Worm (Caenorhabditis elegans) whole organism, L2 larva: ENCODE results near the gene Y62H9A.14.
A peak's percentile ranks its signal among the peaks of the same experiment; 100 is the strongest.

Source experiments
- C34F6.9 ChIP-seq: fragments of 150-350 bp; optimal IDR thresholded peaks from 2 replicates; lab custom pipeline; 2014; ENCODE audit warnings: missing biosample characterization, missing genetic modification characterization
- F13H6.1 ChIP-seq: sonication (generic microtip); optimal IDR thresholded peaks from 2 replicates; lab custom pipeline; 2016; ENCODE audit warnings: missing genetic modification characterization, missing compliant biosample characterization
- R02D3.7 ChIP-seq: fragments of 150-350 bp; optimal IDR thresholded peaks from 2 replicates; lab custom pipeline; 2014; ENCODE audit warnings: missing biosample characterization, missing genetic modification characterization
- Y55F3AM.14 ChIP-seq: fragments of 200-800 bp; sonication (Bioruptor generic); optimal IDR thresholded peaks from 2 replicates; lab custom pipeline; 2018; ENCODE audit warnings: mild to moderate bottlenecking, missing genetic modification characterization, missing compliant biosample characterization
- ZK546.5 ChIP-seq: sonication (generic microtip); optimal IDR thresholded peaks from 2 replicates; lab custom pipeline; 2017; ENCODE audit warnings: missing biosample characterization, missing genetic modification characterization
- alr-1 ChIP-seq: fragments of 150-350 bp; optimal IDR thresholded peaks from 2 replicates; lab custom pipeline; 2014; ENCODE audit warnings: missing biosample characterization, missing genetic modification characterization
- aly-2 ChIP-seq: fragments of 150-350 bp; optimal IDR thresholded peaks from 2 replicates; lab custom pipeline; 2014; ENCODE audit warnings: missing biosample characterization, missing genetic modification characterization
- ama-1 ChIP-seq: fragments of 150-350 bp; optimal IDR thresholded peaks from 2 replicates; lab custom pipeline; 2018; ENCODE audit warnings: inconsistent platforms
- blmp-1 ChIP-seq: sonication (generic microtip); optimal IDR thresholded peaks from 2 replicates; lab custom pipeline; 2017; ENCODE audit warnings: missing genetic modification characterization, mild to moderate bottlenecking, missing compliant biosample characterization, antibody characterized with exemption, moderate library complexity; ENCODE audit not compliant: insufficient read depth
- ceh-16 ChIP-seq: fragments of 150-350 bp; optimal IDR thresholded peaks from 2 replicates; lab custom pipeline; 2014; ENCODE audit warnings: missing biosample characterization, missing genetic modification characterization
- ceh-82 ChIP-seq: fragments of 150-350 bp; optimal IDR thresholded peaks from 2 replicates; lab custom pipeline; 2014; ENCODE audit warnings: missing biosample characterization, missing genetic modification characterization
- crh-2 ChIP-seq: sonication (generic microtip); optimal IDR thresholded peaks from 2 replicates; lab custom pipeline; 2017; ENCODE audit warnings: missing biosample characterization, missing genetic modification characterization
- dmd-4 ChIP-seq: sonication (generic microtip); optimal IDR thresholded peaks from 2 replicates; lab custom pipeline; 2017; ENCODE audit warnings: missing biosample characterization, missing genetic modification characterization
- egl-27 ChIP-seq: sonication (generic microtip); optimal IDR thresholded peaks from 3 replicates; lab custom pipeline; 2017; ENCODE audit warnings: missing biosample characterization, missing genetic modification reagents, missing genetic modification characterization
- elt-1 ChIP-seq: fragments of 150-350 bp; optimal IDR thresholded peaks from 2 replicates; lab custom pipeline; 2014; ENCODE audit warnings: missing biosample characterization, missing genetic modification characterization
- elt-3 ChIP-seq: sonication (generic microtip); optimal IDR thresholded peaks from 2 replicates; lab custom pipeline; 2017; ENCODE audit warnings: missing biosample characterization, missing genetic modification characterization
- fos-1 ChIP-seq: fragments of 150-350 bp; optimal IDR thresholded peaks from 2 replicates; lab custom pipeline; 2014; ENCODE audit warnings: missing biosample characterization, missing genetic modification characterization
- gmeb-1 ChIP-seq: fragments of 150-350 bp; optimal IDR thresholded peaks from 2 replicates; lab custom pipeline; 2014; ENCODE audit warnings: missing biosample characterization, missing genetic modification characterization
- lin-11 ChIP-seq: fragments of 150-350 bp; sonication (generic microtip); optimal IDR thresholded peaks from 2 replicates; lab custom pipeline; 2014; ENCODE audit warnings: missing biosample characterization, missing genetic modification characterization, inconsistent platforms, mixed read lengths
- lin-13 ChIP-seq: fragments of 150-350 bp; optimal IDR thresholded peaks from 2 replicates; lab custom pipeline; 2014; ENCODE audit warnings: missing biosample characterization, missing genetic modification reagents, missing genetic modification characterization
- lin-39 ChIP-seq: fragments of 150-350 bp; optimal IDR thresholded peaks from 2 replicates; lab custom pipeline; 2014; ENCODE audit warnings: missing biosample characterization, missing genetic modification reagents, missing genetic modification characterization
- lsy-2 ChIP-seq, 2 experiments: fragments of 150-350 bp in 1 of 2; sonication (generic microtip) in 1 of 2; optimal IDR thresholded peaks; 2 replicates each; lab custom pipeline; 2014 to 2017; ENCODE audit warnings: missing biosample characterization in 2 of 2, missing genetic modification characterization in 2 of 2
- mab-5 ChIP-seq: fragments of 150-350 bp; optimal IDR thresholded peaks from 2 replicates; lab custom pipeline; 2014; ENCODE audit warnings: missing biosample characterization, missing genetic modification characterization
- mbf-1 ChIP-seq: sonication (generic microtip); optimal IDR thresholded peaks from 2 replicates; lab custom pipeline; 2017; ENCODE audit warnings: missing biosample characterization, missing genetic modification characterization
- mdl-1 ChIP-seq, 2 experiments: fragments of 150-350 bp in 1 of 2; sonication (generic microtip) in 1 of 2; optimal IDR thresholded peaks; 2 replicates each; lab custom pipeline; 2017; ENCODE audit warnings: missing biosample characterization in 2 of 2, missing genetic modification characterization in 2 of 2
- nhr-10 ChIP-seq: sonication (generic microtip); optimal IDR thresholded peaks from 2 replicates; lab custom pipeline; 2017; ENCODE audit warnings: missing biosample characterization, missing genetic modification characterization
- nhr-11 ChIP-seq: fragments of 150-350 bp; optimal IDR thresholded peaks from 2 replicates; lab custom pipeline; 2014; ENCODE audit warnings: missing biosample characterization, missing genetic modification characterization
- nhr-12 ChIP-seq: fragments of 150-350 bp; optimal IDR thresholded peaks from 2 replicates; lab custom pipeline; 2014; ENCODE audit warnings: missing biosample characterization, missing genetic modification characterization
- nhr-129 ChIP-seq: fragments of 150-350 bp; optimal IDR thresholded peaks from 2 replicates; lab custom pipeline; 2014; ENCODE audit warnings: missing biosample characterization, missing genetic modification characterization
- nhr-21 ChIP-seq: fragments of 150-350 bp; optimal IDR thresholded peaks from 2 replicates; lab custom pipeline; 2014; ENCODE audit warnings: missing biosample characterization, missing genetic modification characterization
- nhr-23 ChIP-seq: fragments of 150-350 bp; optimal IDR thresholded peaks from 2 replicates; lab custom pipeline; 2014; ENCODE audit warnings: missing biosample characterization, missing genetic modification reagents, missing genetic modification characterization
- nhr-237 ChIP-seq: fragments of 150-350 bp; optimal IDR thresholded peaks from 2 replicates; lab custom pipeline; 2014; ENCODE audit warnings: missing biosample characterization, missing genetic modification characterization
- nhr-25 ChIP-seq: fragments of 150-350 bp; sonication (generic microtip); optimal IDR thresholded peaks from 3 replicates; lab custom pipeline; 2014; ENCODE audit warnings: missing biosample characterization, missing genetic modification characterization
- nhr-6 ChIP-seq: fragments of 150-350 bp; optimal IDR thresholded peaks from 2 replicates; lab custom pipeline; 2014; ENCODE audit warnings: missing biosample characterization, missing genetic modification characterization
- nhr-77 ChIP-seq: fragments of 150-350 bp; optimal IDR thresholded peaks from 2 replicates; lab custom pipeline; 2014; ENCODE audit warnings: missing biosample characterization, missing genetic modification characterization
- peb-1 ChIP-seq: fragments of 150-350 bp; optimal IDR thresholded peaks from 2 replicates; lab custom pipeline; 2014; ENCODE audit warnings: missing biosample characterization, missing genetic modification characterization
- sem-4 ChIP-seq: fragments of 150-350 bp; optimal IDR thresholded peaks from 2 replicates; lab custom pipeline; 2014; ENCODE audit warnings: missing biosample characterization, missing genetic modification reagents, missing genetic modification characterization
- skn-1 ChIP-seq: sonication (generic microtip); optimal IDR thresholded peaks from 2 replicates; lab custom pipeline; 2017; ENCODE audit warnings: missing biosample characterization, missing genetic modification characterization
- sma-3 ChIP-seq: sonication (generic microtip); optimal IDR thresholded peaks from 2 replicates; lab custom pipeline; 2016; ENCODE audit warnings: missing genetic modification reagents, missing genetic modification characterization, missing compliant biosample characterization
- sma-9 ChIP-seq, 2 experiments: fragments of 150-350 bp in 1 of 2; sonication (generic microtip) in 1 of 2; optimal IDR thresholded peaks; 2 replicates each; lab custom pipeline; 2014 to 2016; ENCODE audit warnings: missing genetic modification characterization in 2 of 2, mild to moderate bottlenecking in 1 of 2, missing biosample characterization in 1 of 2, missing compliant biosample characterization in 1 of 2, missing genetic modification reagents in 1 of 2, moderate library complexity in 1 of 2
- snpc-4 ChIP-seq: fragments of 150-350 bp; optimal IDR thresholded peaks from 2 replicates; lab custom pipeline; 2014; ENCODE audit warnings: missing biosample characterization, missing genetic modification characterization
- unc-39 ChIP-seq: fragments of 150-350 bp; optimal IDR thresholded peaks from 2 replicates; lab custom pipeline; 2014; ENCODE audit warnings: missing biosample characterization, missing genetic modification characterization
- unc-55 ChIP-seq: fragments of 150-350 bp; sonication (generic microtip); optimal IDR thresholded peaks from 3 replicates; lab custom pipeline; 2014; ENCODE audit warnings: missing biosample characterization, missing genetic modification reagents, missing genetic modification characterization
- unc-62 ChIP-seq: fragments of 150-350 bp; optimal IDR thresholded peaks from 2 replicates; lab custom pipeline; 2014; ENCODE audit warnings: missing biosample characterization, missing genetic modification reagents, missing genetic modification characterization
- zag-1 ChIP-seq: fragments of 150-350 bp; optimal IDR thresholded peaks from 2 replicates; lab custom pipeline; 2014; ENCODE audit warnings: missing biosample characterization, missing genetic modification characterization
- ztf-1 ChIP-seq: fragments of 200-800 bp; sonication (Bioruptor generic); conservative IDR thresholded peaks from 2 replicates; pipeline ENCODE4 v1.3.6; 2022; ENCODE audit warnings: missing genetic modification characterization, missing compliant biosample characterization
- ztf-11 ChIP-seq: sonication (generic microtip); optimal IDR thresholded peaks from 2 replicates; lab custom pipeline; 2017; ENCODE audit warnings: missing biosample characterization, missing genetic modification characterization
- ztf-4 ChIP-seq: fragments of 150-350 bp; optimal IDR thresholded peaks from 2 replicates; lab custom pipeline; 2014; ENCODE audit warnings: missing biosample characterization, missing genetic modification characterization

Y62H9A.14 gene

DNA sequence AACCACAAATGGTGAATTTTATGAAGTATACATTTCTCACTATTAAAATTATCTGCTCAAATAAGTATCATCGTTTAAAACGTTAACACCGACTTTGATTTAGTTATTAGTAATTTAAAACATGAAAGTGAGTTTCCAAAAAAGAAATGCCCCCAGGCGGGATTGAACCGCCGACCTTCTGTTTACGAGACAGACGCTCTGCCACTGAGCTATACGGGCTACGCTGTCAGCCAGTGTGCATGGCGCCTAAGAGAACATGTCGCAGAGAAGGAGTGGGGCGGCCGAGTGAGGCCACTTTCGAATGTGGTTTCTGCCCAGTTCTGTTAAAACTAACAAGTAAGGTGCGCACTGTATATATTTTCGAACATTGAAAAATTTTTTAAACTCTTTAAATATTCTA lies 13.9 kb downstream of the Y62H9A.14 start (continued):
- no peak for TF ChIP-seq ztf-11 (tag; lab: Kevin White, UChicago)
- TF ChIP-seq nhr-12 = no peak
- peak; percentile 27 for TF ChIP-seq zag-1 (tag; lab: Kevin White, UChicago)
- TF ChIP-seq nhr-25 (tag; lab: Kevin White, UChicago) = no peak
- peak; percentile 30 for TF ChIP-seq F13H6.1 (tag; lab: Kevin White, UChicago)
- peak in 1 of 2 experiments; percentile 24 for TF ChIP-seq lsy-2 (tag; optimal IDR thresholded peaks at IDR 0.05; lab: Kevin White, UChicago)
- TF ChIP-seq lin-39 (tag; lab: Kevin White, UChicago) = no peak
- no peak for TF ChIP-seq gmeb-1 (tag; lab: Kevin White, UChicago)
- no peak for TF ChIP-seq ama-1 (lab: Kevin White, UChicago)
- TF ChIP-seq ceh-16 (tag; lab: Kevin White, UChicago) = no peak
- peak; percentile 48 for TF ChIP-seq unc-55 (GFP tag; lab: Kevin White, UChicago)
- TF ChIP-seq aly-2 (tag; lab: Kevin White, UChicago) = no peak
- TF ChIP-seq sem-4 = no peak
- TF ChIP-seq nhr-23 (tag; lab: Kevin White, UChicago) = no peak
- TF ChIP-seq nhr-6 (tag; lab: Kevin White, UChicago) = no peak
- TF ChIP-seq snpc-4 (tag; lab: Kevin White, UChicago) = no peak
- no peak for TF ChIP-seq unc-62 (GFP tag; lab: Kevin White, UChicago)
- TF ChIP-seq dmd-4 (tag; lab: Kevin White, UChicago) = no peak

DNA sequence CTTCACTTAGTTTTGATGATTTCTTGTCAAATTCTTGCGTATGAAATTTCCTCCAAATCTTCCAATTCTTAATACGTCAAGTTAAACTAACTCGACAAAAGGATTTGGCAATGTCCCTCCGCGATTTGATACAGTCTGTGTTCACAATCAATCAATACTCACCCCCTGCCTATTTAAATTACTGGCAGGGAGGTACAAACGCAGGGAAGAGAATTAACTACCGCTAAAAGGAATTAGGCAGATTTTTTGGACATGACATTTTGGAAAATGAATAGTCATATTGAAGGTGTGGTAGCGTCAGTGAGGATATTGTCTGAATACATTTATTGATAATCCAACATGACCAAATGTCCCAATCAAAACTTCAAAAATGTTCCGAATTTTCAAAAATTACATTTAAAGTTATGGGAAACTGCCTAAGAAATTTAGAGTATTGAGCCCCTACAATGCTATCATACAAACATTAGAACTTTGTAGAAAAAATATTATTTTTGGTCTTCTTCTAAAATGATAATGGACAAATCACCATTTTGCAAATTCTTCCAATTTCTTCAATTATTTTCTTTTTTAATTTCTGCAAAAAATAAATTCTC lies 16.4 kb downstream of the Y62H9A.14 start:
- peak; percentile 98 for TF ChIP-seq nhr-25 (tag; lab: Kevin White, UChicago)
- TF ChIP-seq nhr-23 (tag; lab: Kevin White, UChicago) = no peak
- peak; percentile 91 for TF ChIP-seq snpc-4 (tag; lab: Kevin White, UChicago)
- peak; percentile 93 for TF ChIP-seq unc-62 (GFP tag; lab: Kevin White, UChicago)
- peak; percentile 93 for TF ChIP-seq lin-39 (tag; lab: Kevin White, UChicago)
- TF ChIP-seq nhr-77 = peak; percentile 98
- peak; percentile 99 for TF ChIP-seq nhr-6 (tag; lab: Kevin White, UChicago)
- TF ChIP-seq nhr-11 (tag; lab: Kevin White, UChicago) = peak; percentile 62
- 0 out of 2 replicates have a peak, but pooled peaks have one; percentile 55 for TF ChIP-seq ztf-1 (GFP tag; lab: Robert Waterston, UW)
- no peak for TF ChIP-seq elt-1 (tag; lab: Kevin White, UChicago)
- TF ChIP-seq skn-1 (tag; lab: Kevin White, UChicago) = peak; percentile 98
- peak; percentile 70 for TF ChIP-seq nhr-12
- peak; percentile 92 for TF ChIP-seq ceh-16 (tag; lab: Kevin White, UChicago)
- peak; percentile 99 for TF ChIP-seq lin-13
- no peak for TF ChIP-seq alr-1
- TF ChIP-seq Y55F3AM.14 (GFP tag; lab: Kevin White, UChicago) = peak; percentile 92
- TF ChIP-seq nhr-10 (tag; lab: Kevin White, UChicago) = peak; percentile 99
- TF ChIP-seq sma-3 (GFP tag; lab: Kevin White, UChicago) = peak; percentile 99
- peak; percentile 75 for TF ChIP-seq dmd-4 (tag; lab: Kevin White, UChicago)
- TF ChIP-seq crh-2 (tag; lab: Kevin White, UChicago) = peak; percentile 99
- peak; percentile 89 for TF ChIP-seq unc-39 (tag; lab: Kevin White, UChicago)
- peak; percentile 97 for TF ChIP-seq gmeb-1 (tag; lab: Kevin White, UChicago)
- peak; percentile 100 for TF ChIP-seq nhr-21 (tag; lab: Kevin White, UChicago)
- peak; percentile 51 for TF ChIP-seq ama-1 (lab: Kevin White, UChicago)
- peak; percentile 98 for TF ChIP-seq F13H6.1 (tag; lab: Kevin White, UChicago)
- peak; percentile 96 for TF ChIP-seq zag-1 (tag; lab: Kevin White, UChicago)
- peak; percentile 99 for TF ChIP-seq egl-27 (tag; lab: Kevin White, UChicago)
- TF ChIP-seq fos-1 (tag; lab: Kevin White, UChicago) = peak; percentile 98
- peak; percentile 96 for TF ChIP-seq ceh-82 (tag; lab: Kevin White, UChicago)
- peak; percentile 77 for TF ChIP-seq elt-3 (tag; lab: Kevin White, UChicago)
- TF ChIP-seq R02D3.7 = peak; percentile 78
- peak; percentile 98 for TF ChIP-seq C34F6.9
- peak; percentile 95 to 97 for TF ChIP-seq lsy-2 (tag; optimal IDR thresholded peaks at IDR 0.05; lab: Kevin White, UChicago)
- TF ChIP-seq peb-1 (tag; lab: Kevin White, UChicago) = no peak
- TF ChIP-seq sem-4 = peak; percentile 97
- peak; percentile 91 for TF ChIP-seq ztf-4 (tag; lab: Kevin White, UChicago)
- TF ChIP-seq aly-2 (tag; lab: Kevin White, UChicago) = no peak
- TF ChIP-seq mbf-1 = peak; percentile 75
- peak; percentile 71 for TF ChIP-seq ZK546.5
- peak; percentile 93 for TF ChIP-seq blmp-1 (tag; lab: Kevin White, UChicago)
- peak; percentile 77 for TF ChIP-seq ztf-11 (tag; lab: Kevin White, UChicago)
- TF ChIP-seq mdl-1 (tag; optimal IDR thresholded peaks at IDR 0.05; lab: Kevin White, UChicago) = peak; percentile 90 to 92
- TF ChIP-seq lin-11 (tag; lab: Kevin White, UChicago) = peak; percentile 76
- TF ChIP-seq mab-5 = peak; percentile 98
- TF ChIP-seq nhr-129 (tag; lab: Kevin White, UChicago) = peak; percentile 100
- TF ChIP-seq unc-55 (GFP tag; lab: Kevin White, UChicago) = peak; percentile 99
- TF ChIP-seq nhr-237 (tag; lab: Kevin White, UChicago) = peak; percentile 96
- peak; percentile 99 for TF ChIP-seq sma-9 (GFP tag; optimal IDR thresholded peaks at IDR 0.05; lab: Kevin White, UChicago)
- no peak for TF ChIP-seq sma-9 (tag; optimal IDR thresholded peaks at IDR 0.05; lab: Kevin White, UChicago)
- TF ChIP-seq, all 48 proteins: peak for 43
